Fruit fly (Drosophila melanogaster) whole organism, prepupa: ENCODE results near the gene Pbgs.
A peak's percentile ranks its signal among the peaks of the same experiment; 100 is the strongest.

ENCODE experiments used
- Blimp-1 ChIP-seq: fragments of 200-800 bp; sonication (Bioruptor generic); optimal IDR thresholded peaks from 3 replicates; lab custom pipeline; 2017; ENCODE audit warnings: missing biosample characterization, missing genetic modification characterization, mild to moderate bottlenecking, moderate library complexity, missing genetic modification reagents
- CG10669 ChIP-seq: fragments of 200-800 bp; sonication (Bioruptor generic); optimal IDR thresholded peaks from 3 replicates; lab custom pipeline; 2018; ENCODE audit warnings: missing biosample characterization, mild to moderate bottlenecking, missing genetic modification characterization, moderate library complexity
- CG6854 ChIP-seq: fragments of 200-800 bp; sonication (Bioruptor generic); optimal IDR thresholded peaks from 2 replicates; lab custom pipeline; 2017; ENCODE audit warnings: missing biosample characterization, mild to moderate bottlenecking, missing genetic modification characterization
- Ets21C ChIP-seq: fragments of 200-800 bp; sonication (Bioruptor generic); optimal IDR thresholded peaks from 3 replicates; lab custom pipeline; 2016; ENCODE audit warnings: missing biosample characterization, missing genetic modification characterization
- Ets96B ChIP-seq: fragments of 200-800 bp; optimal IDR thresholded peaks from 2 replicates; lab custom pipeline; 2019; ENCODE audit warnings: missing biosample characterization, mild to moderate bottlenecking, missing genetic modification characterization, moderate library complexity
- Hr39 ChIP-seq: fragments of 200-800 bp; sonication (Bioruptor generic); optimal IDR thresholded peaks from 2 replicates; lab custom pipeline; 2016; ENCODE audit warnings: missing biosample characterization, missing genetic modification characterization
- Lpt ChIP-seq: fragments of 200-800 bp; sonication (Bioruptor generic); optimal IDR thresholded peaks from 3 replicates; lab custom pipeline; 2016; ENCODE audit warnings: missing biosample characterization, missing genetic modification characterization
- Sox15 ChIP-seq: fragments of 200-800 bp; sonication (Bioruptor generic); optimal IDR thresholded peaks from 3 replicates; lab custom pipeline; 2016; ENCODE audit warnings: missing biosample characterization, missing genetic modification characterization

DNA sequence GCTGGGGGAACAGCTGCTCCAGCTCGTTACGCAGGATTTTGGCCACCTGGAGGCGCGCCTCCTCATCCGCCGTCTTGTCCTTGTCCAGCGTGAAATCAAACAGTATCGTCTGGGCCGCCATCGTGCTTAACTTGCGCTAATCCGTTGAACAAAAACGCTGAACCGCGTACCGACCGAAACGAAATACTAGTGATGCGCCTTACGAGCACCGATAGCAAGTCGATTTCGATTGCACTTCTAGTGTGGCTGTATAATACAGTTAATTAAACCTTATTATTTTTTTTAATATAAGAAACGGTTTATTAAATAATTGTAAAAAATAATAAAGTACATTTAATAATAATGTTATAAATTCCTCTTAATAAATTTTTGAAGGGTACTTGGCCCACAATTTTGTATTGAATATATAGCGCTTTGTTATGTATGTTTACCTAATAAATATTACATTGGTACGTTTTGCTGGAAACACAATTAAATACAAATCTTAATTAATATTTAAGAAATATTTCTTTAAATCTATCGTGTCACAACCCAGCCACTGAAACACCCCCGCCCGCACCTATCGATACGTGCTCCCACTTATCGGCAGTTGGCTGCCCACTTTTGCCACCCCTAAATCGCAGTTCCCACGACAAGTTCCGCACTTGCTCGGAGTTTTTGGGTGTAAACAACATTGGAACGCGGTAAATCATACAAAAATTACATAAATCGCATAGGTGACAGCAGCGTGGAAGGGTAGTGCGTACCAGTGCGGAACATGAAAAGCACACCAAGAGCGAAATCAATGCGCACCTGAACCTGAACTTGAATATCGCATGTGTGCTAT lies 6.1 kb upstream of the Pbgs start, which contains the start of the genes Sms and INPP5E:
- TF ChIP-seq Ets96B (tag; lab: Kevin White, UChicago) (no peak), Ets21C (no peak), Blimp-1 (GFP tag; lab: Kevin White, UChicago) (no peak), CG6854 (GFP tag; lab: Kevin White, UChicago) (no peak), CG10669 (GFP tag; lab: Kevin White, UChicago) (peak; percentile 4), Hr39 (GFP tag; lab: Kevin White, UChicago) (peak; percentile 34), Lpt (GFP tag; lab: Kevin White, UChicago) (no peak), Sox15 (GFP tag; lab: Kevin White, UChicago) (peak; percentile 29)
